Fruit fly (Drosophila melanogaster): ENCODE data around the gene Spn88Ea.

- TF ChIP-seq CG8478 (optimal IDR thresholded peaks at IDR 0.05) (no peak), CTCF (optimal IDR thresholded peaks at IDR 0.05) (no peak)
Observed at dm6 chr3R:15249037-15249436, 42.8 kb upstream of the Spn88Ea start, which contains the start of gene Amt.
